Worm (Caenorhabditis elegans): ENCODE results near the gene M03D4.3.

- TF ChIP-seq fkh-10 (GFP tag; optimal IDR thresholded peaks at IDR 0.05) (no peak), ceh-82 (tag; optimal IDR thresholded peaks at IDR 0.05) (no peak), T20F7.1 (GFP tag; optimal IDR thresholded peaks at IDR 0.05) (no peak), snpc-1.2 (GFP tag; IDR thresholded peaks at IDR 0.05) (no peak), Y105C5A.15 (GFP tag; IDR thresholded peaks at IDR 0.05) (no peak), D1046.2 (GFP tag; IDR thresholded peaks at IDR 0.05) (no peak), skn-1 (tag; optimal IDR thresholded peaks at IDR 0.05) (no peak), cey-2 (tag; optimal IDR thresholded peaks at IDR 0.05; ENCODE audit: borderline replicate concordance, insufficient read depth) (no peak), mdt-29 (GFP tag; IDR thresholded peaks at IDR 0.05) (no peak), nhr-11 (tag; optimal IDR thresholded peaks at IDR 0.05) (no peak), F44E2.7 (GFP tag; IDR thresholded peaks at IDR 0.05) (no peak), nhr-76 (tag; optimal IDR thresholded peaks at IDR 0.05) (no peak)
Measured at ce11 chrIV:6145984-6146383, 33.8 kb upstream of the M03D4.3 start.

Data from whole organism, L4 larva.